Worm (Caenorhabditis elegans): ENCODE measurements around the gene C02B8.3.

Gene C02B8.3

DNA sequence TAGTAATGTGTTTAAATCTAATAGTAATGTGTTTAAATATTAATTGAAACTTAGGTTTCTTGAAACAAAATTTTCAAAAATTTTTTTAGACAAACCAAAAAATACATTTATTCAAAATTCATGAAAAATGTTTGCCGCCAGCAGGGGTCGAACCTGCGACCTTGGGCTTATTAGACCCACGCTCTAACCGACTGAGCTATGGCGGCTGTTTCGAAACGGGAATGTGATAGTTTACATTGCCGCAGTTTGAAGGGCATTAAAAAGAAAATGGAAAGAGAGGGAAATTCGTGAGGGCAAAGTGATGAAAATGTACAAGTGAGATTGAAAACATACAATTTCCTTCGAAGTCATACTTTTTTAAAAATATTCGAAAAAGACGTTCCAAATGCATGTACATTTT lies 17.3 kb downstream of the C02B8.3 start:
- TF ChIP-seq mes-4 (tag; optimal IDR thresholded peaks at IDR 0.05), result no peak
- TF ChIP-seq snpc-4 (GFP tag; optimal IDR thresholded peaks at IDR 0.05), result peak; percentile 67
- TF ChIP-seq snpc-4 (tag; optimal IDR thresholded peaks at IDR 0.05), result peak in 2 of 4 experiments; percentile 35 to 44
- peak in 1 of 2 experiments; percentile 2 for TF ChIP-seq rec-8 (tag; optimal IDR thresholded peaks at IDR 0.05)
- no peak for TF ChIP-seq tbx-9 (tag; optimal IDR thresholded peaks at IDR 0.05; ENCODE audit: borderline replicate concordance)
- TF ChIP-seq attf-3 (GFP tag; conservative IDR thresholded peaks at IDR 0.05), result 0 out of 2 replicates have a peak, but pooled peaks have one; percentile 18
- TF ChIP-seq rpc-1 (optimal IDR thresholded peaks at IDR 0.05), result peak; percentile 62
- TF ChIP-seq rpc-1 (tag; optimal IDR thresholded peaks at IDR 0.05), result peak; percentile 83
- no peak for TF ChIP-seq unc-130 (GFP tag; optimal IDR thresholded peaks at IDR 0.05)
- TF ChIP-seq die-1 (tag; optimal IDR thresholded peaks at IDR 0.05), result peak; percentile 69
- TF ChIP-seq ztf-3 (GFP tag; optimal IDR thresholded peaks at IDR 0.05), result no peak
- no peak for TF ChIP-seq tlf-1 (GFP tag; optimal IDR thresholded peaks at IDR 0.05)
- TF ChIP-seq ama-1 (optimal IDR thresholded peaks at IDR 0.05), result no peak
- TF ChIP-seq ama-1 (GFP tag; optimal IDR thresholded peaks at IDR 0.05), result peak; percentile 38
- TF ChIP-seq ZK185.1 (tag; optimal IDR thresholded peaks at IDR 0.05; ENCODE audit: poor library complexity, severe bottlenecking), result peak; percentile 70
- no peak for TF ChIP-seq chd-7 (tag; optimal IDR thresholded peaks at IDR 0.05)
- TF ChIP-seq dpl-1 (GFP tag; optimal IDR thresholded peaks at IDR 0.05), result no peak
- no peak for TF ChIP-seq nhr-27 (tag; optimal IDR thresholded peaks at IDR 0.05)
- TF ChIP-seq F37B4.10 (GFP tag; IDR thresholded peaks at IDR 0.05), result 0 out of 2 replicates have a peak, but pooled peaks have one; percentile 36
- no peak for TF ChIP-seq C17E4.6 (GFP tag; IDR thresholded peaks at IDR 0.05)
- TF ChIP-seq hsf-1 (GFP tag; IDR thresholded peaks at IDR 0.05), result no peak
- TF ChIP-seq ztf-18 (tag; optimal IDR thresholded peaks at IDR 0.05), result no peak
- TF ChIP-seq lsy-27 (tag; optimal IDR thresholded peaks at IDR 0.05; ENCODE audit: borderline replicate concordance, insufficient read depth), result no peak
- peak; percentile 23; the same call in 1 of the 2 replicates for TF ChIP-seq mcd-1 (GFP tag; IDR thresholded peaks at IDR 0.05)
- TF ChIP-seq egrh-3 (GFP tag; IDR thresholded peaks at IDR 0.05), result no peak
- TF ChIP-seq B0336.3 (GFP tag; IDR thresholded peaks at IDR 0.05), result no peak
- peak; percentile 92 for TF ChIP-seq tbp1 (GFP tag; optimal IDR thresholded peaks at IDR 0.05)
- no peak for TF ChIP-seq let-526 (GFP tag; IDR thresholded peaks at IDR 0.05)
- TF ChIP-seq dox-1 (GFP tag; IDR thresholded peaks at IDR 0.05), result no peak
- peak; percentile 38 for TF ChIP-seq snpc-1.1 (tag; optimal IDR thresholded peaks at IDR 0.05; ENCODE audit: insufficient read depth)
- no peak for TF ChIP-seq cebp-1 (GFP tag; IDR thresholded peaks at IDR 0.05)
- peak; percentile 53 for TF ChIP-seq cebp-1 (tag; optimal IDR thresholded peaks at IDR 0.05)
- TF ChIP-seq F39B2.1 (GFP tag; IDR thresholded peaks at IDR 0.05), result no peak
- TF ChIP-seq ceh-58 (GFP tag; IDR thresholded peaks at IDR 0.05), result no peak
- TF ChIP-seq lir-1 (GFP tag; conservative IDR thresholded peaks at IDR 0.05), result 0 out of 2 replicates have a peak, but pooled peaks have one; percentile 6
- no peak for TF ChIP-seq cebp-2 (GFP tag; IDR thresholded peaks at IDR 0.05)
- TF ChIP-seq D2030.7 (GFP tag; IDR thresholded peaks at IDR 0.05), result peak; percentile 80
- TF ChIP-seq efl-1 (GFP tag; optimal IDR thresholded peaks at IDR 0.05), result no peak
- TF ChIP-seq F22D6.2 (tag; optimal IDR thresholded peaks at IDR 0.05), result no peak
- TF ChIP-seq B0019.2 (GFP tag; conservative IDR thresholded peaks at IDR 0.05), result no peak
- peak; percentile 71 for TF ChIP-seq hmg-1.2 (GFP tag; IDR thresholded peaks at IDR 0.05)
- peak; percentile 86 for TF ChIP-seq B0261.1 (tag; optimal IDR thresholded peaks at IDR 0.05)
- TF ChIP-seq nhr-90 (tag; optimal IDR thresholded peaks at IDR 0.05), result no peak
- TF ChIP-seq sdz-38 (tag; optimal IDR thresholded peaks at IDR 0.05), result no peak
- 0 out of 2 replicates have a peak, but pooled peaks have one; percentile 51 for TF ChIP-seq hmg-20 (GFP tag; IDR thresholded peaks at IDR 0.05)
- TF ChIP-seq Y53F4B.3 (GFP tag; IDR thresholded peaks at IDR 0.05), result no peak
- no peak for TF ChIP-seq madf-10 (tag; optimal IDR thresholded peaks at IDR 0.05)
- no peak for TF ChIP-seq lin-40 (tag; optimal IDR thresholded peaks at IDR 0.05)
- TF ChIP-seq rcor-1 (GFP tag; IDR thresholded peaks at IDR 0.05), result peak; percentile 61
- no peak for TF ChIP-seq somi-1 (GFP tag; optimal IDR thresholded peaks at IDR 0.05)

All from whole organism, young adult.